Worm (Caenorhabditis elegans) whole organism, L3 larva: ENCODE data around the gene F56C9.8.

ENCODE experiments used
- egl-27 ChIP-seq: sonication (generic microtip); optimal IDR thresholded peaks from 4 replicates; lab custom pipeline; 2017; ENCODE audit warnings: missing biosample characterization, missing genetic modification reagents, missing genetic modification characterization
- pqm-1 ChIP-seq: fragments of 150-350 bp; optimal IDR thresholded peaks from 2 replicates; lab custom pipeline; 2017; ENCODE audit warnings: missing biosample characterization, missing genetic modification characterization, inconsistent platforms

DNA sequence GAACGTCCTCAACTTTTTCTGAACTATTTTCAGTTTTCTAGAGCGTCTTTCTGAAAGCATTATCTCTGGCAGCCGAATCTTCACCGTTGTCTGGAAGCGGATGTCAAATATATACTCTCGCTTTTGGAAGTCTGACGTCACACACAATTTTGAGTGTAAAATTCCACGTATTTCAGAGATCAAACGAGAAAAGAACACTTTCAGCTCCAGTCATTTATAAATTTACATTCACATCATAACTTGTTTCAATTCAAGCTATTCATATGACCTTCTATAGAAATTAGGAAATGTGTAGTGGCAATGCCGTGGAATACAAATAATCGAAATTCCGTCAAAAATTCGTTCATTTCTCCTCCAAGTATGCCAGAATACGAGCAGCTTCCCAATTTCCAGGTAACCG, 46.3 kb upstream of the F56C9.8 start, which contains the start of gene F08F8.11:
- TF ChIP-seq egl-27 (tag; lab: Kevin White, UChicago): no peak
- no peak for TF ChIP-seq pqm-1 (tag; lab: Kevin White, UChicago)
